Worm (Caenorhabditis elegans): ENCODE measurements around the gene asps-1.

asps-1 gene

ce11 chrV:10314371-10314770 lies 2.8 kb downstream of the asps-1 start, which contains the start of gene trx-2:
Gene trx-2, plus strand, starts transcription at chrV:10314671.
- TF ChIP-seq nhr-76 (tag; optimal IDR thresholded peaks at IDR 0.05) (no peak), pha-4 (tag; optimal IDR thresholded peaks at IDR 0.05) (no peak), zip-8 (tag; optimal IDR thresholded peaks at IDR 0.05) (no peak), lin-13 (tag; optimal IDR thresholded peaks at IDR 0.05) (no peak), lin-32 (GFP tag; optimal IDR thresholded peaks at IDR 0.05) (no peak), elt-3 (tag; optimal IDR thresholded peaks at IDR 0.05) (no peak), unc-120 (tag; optimal IDR thresholded peaks at IDR 0.05; ENCODE audit: poor library complexity, severe bottlenecking) (no peak)

ce11 chrV:10313953-10314352 lies 3.2 kb downstream of the asps-1 start, which contains the start of gene gcy-6:
Gene gcy-6, minus strand, starts transcription at chrV:10314053.
- no peak for TF ChIP-seq lsy-2 (tag; optimal IDR thresholded peaks at IDR 0.05)
- no peak for TF ChIP-seq drap-1 (GFP tag; optimal IDR thresholded peaks at IDR 0.05)
- no peak for TF ChIP-seq ztf-11 (tag; optimal IDR thresholded peaks at IDR 0.05)
- TF ChIP-seq ceh-39 (tag; optimal IDR thresholded peaks at IDR 0.05), result no peak
- no peak for TF ChIP-seq unc-120 (tag; optimal IDR thresholded peaks at IDR 0.05; ENCODE audit: poor library complexity, severe bottlenecking)
- TF ChIP-seq ceh-83 (GFP tag; optimal IDR thresholded peaks at IDR 0.05), result no peak
- no peak for TF ChIP-seq blmp-1 (tag; optimal IDR thresholded peaks at IDR 0.05)
- no peak for TF ChIP-seq lin-13 (tag; optimal IDR thresholded peaks at IDR 0.05)

- TF ChIP-seq lin-32 (GFP tag; optimal IDR thresholded peaks at IDR 0.05), result no peak
- no peak for TF ChIP-seq mls-2 (tag; optimal IDR thresholded peaks at IDR 0.05)
- no peak for TF ChIP-seq tbx-8 (GFP tag; optimal IDR thresholded peaks at IDR 0.05)
- TF ChIP-seq ceh-83 (GFP tag; optimal IDR thresholded peaks at IDR 0.05), result no peak
- no peak for TF ChIP-seq sptf-1 (tag; optimal IDR thresholded peaks at IDR 0.05)
- TF ChIP-seq elt-1 (tag; optimal IDR thresholded peaks at IDR 0.05; ENCODE audit: borderline replicate concordance, insufficient read depth), result no peak
- TF ChIP-seq ham-2 (GFP tag; optimal IDR thresholded peaks at IDR 0.05), result no peak
- no peak for TF ChIP-seq ces-1 (GFP tag; optimal IDR thresholded peaks at IDR 0.05)
These were observed 9.9 kb downstream of the asps-1 start, which contains the start of gene che-12 for ce11 chrV:10307283-10307682. Gene che-12, minus strand, starts transcription at chrV:10307383.

ce11 chrV:10297099-10297498 lies 20.1 kb downstream of the asps-1 start, which contains the start of gene B0024.4:
Gene B0024.4, plus strand, starts transcription at chrV:10297399.
- no peak for TF ChIP-seq ceh-83 (GFP tag; optimal IDR thresholded peaks at IDR 0.05)
- no peak for TF ChIP-seq lin-13 (tag; optimal IDR thresholded peaks at IDR 0.05)
- TF ChIP-seq nhr-12 (tag; optimal IDR thresholded peaks at IDR 0.05), result no peak
- TF ChIP-seq hlh-1 (tag; optimal IDR thresholded peaks at IDR 0.05), result no peak
- TF ChIP-seq drap-1 (GFP tag; optimal IDR thresholded peaks at IDR 0.05), result no peak

- no peak for TF ChIP-seq M03D4.4 (tag; optimal IDR thresholded peaks at IDR 0.05)
- no peak for TF ChIP-seq flh-1 (GFP tag; optimal IDR thresholded peaks at IDR 0.05)
- no peak for TF ChIP-seq unc-39 (tag; optimal IDR thresholded peaks at IDR 0.05)
- no peak for TF ChIP-seq mls-2 (tag; optimal IDR thresholded peaks at IDR 0.05)
- TF ChIP-seq nhr-2 (tag; optimal IDR thresholded peaks at IDR 0.05), result no peak
- TF ChIP-seq tbx-8 (GFP tag; optimal IDR thresholded peaks at IDR 0.05), result no peak
- TF ChIP-seq elt-1 (tag; optimal IDR thresholded peaks at IDR 0.05; ENCODE audit: borderline replicate concordance, insufficient read depth), result no peak
- no peak for TF ChIP-seq ceh-83 (GFP tag; optimal IDR thresholded peaks at IDR 0.05)
- no peak for TF ChIP-seq nhr-12 (tag; optimal IDR thresholded peaks at IDR 0.05)
- no peak for TF ChIP-seq nhr-237 (tag; optimal IDR thresholded peaks at IDR 0.05)
- no peak for TF ChIP-seq lin-32 (GFP tag; optimal IDR thresholded peaks at IDR 0.05)
- TF ChIP-seq nhr-28 (tag; optimal IDR thresholded peaks at IDR 0.05), result no peak
- no peak for TF ChIP-seq sptf-1 (tag; optimal IDR thresholded peaks at IDR 0.05)
These were observed 22.6 kb downstream of the asps-1 start, which contains the start of gene col-150 for ce11 chrV:10294549-10294948. Gene col-150, minus strand, starts transcription at chrV:10294649.

- TF ChIP-seq ces-1 (GFP tag; optimal IDR thresholded peaks at IDR 0.05), result no peak
- TF ChIP-seq ceh-43 (GFP tag; optimal IDR thresholded peaks at IDR 0.05), result no peak
- TF ChIP-seq blmp-1 (tag; optimal IDR thresholded peaks at IDR 0.05), result no peak
- no peak for TF ChIP-seq cnd-1 (tag; optimal IDR thresholded peaks at IDR 0.05)
- no peak for TF ChIP-seq elt-3 (tag; optimal IDR thresholded peaks at IDR 0.05)
- no peak for TF ChIP-seq lin-32 (GFP tag; optimal IDR thresholded peaks at IDR 0.05)
- no peak for TF ChIP-seq unc-39 (tag; optimal IDR thresholded peaks at IDR 0.05)
- no peak for TF ChIP-seq ceh-39 (tag; optimal IDR thresholded peaks at IDR 0.05)
- TF ChIP-seq ham-2 (GFP tag; optimal IDR thresholded peaks at IDR 0.05), result no peak
- no peak for TF ChIP-seq drap-1 (GFP tag; optimal IDR thresholded peaks at IDR 0.05)
- no peak for TF ChIP-seq ztf-11 (tag; optimal IDR thresholded peaks at IDR 0.05)
These were observed 24.3 kb downstream of the asps-1 start, which contains the start of gene col-149 for ce11 chrV:10292819-10293357. Gene col-149, minus strand, starts transcription at chrV:10292869.

Data from whole organism, mixed stage, embryonic.